Fruit fly (Drosophila melanogaster): ENCODE measurements around the gene COX4.

The COX4 gene

DNA sequence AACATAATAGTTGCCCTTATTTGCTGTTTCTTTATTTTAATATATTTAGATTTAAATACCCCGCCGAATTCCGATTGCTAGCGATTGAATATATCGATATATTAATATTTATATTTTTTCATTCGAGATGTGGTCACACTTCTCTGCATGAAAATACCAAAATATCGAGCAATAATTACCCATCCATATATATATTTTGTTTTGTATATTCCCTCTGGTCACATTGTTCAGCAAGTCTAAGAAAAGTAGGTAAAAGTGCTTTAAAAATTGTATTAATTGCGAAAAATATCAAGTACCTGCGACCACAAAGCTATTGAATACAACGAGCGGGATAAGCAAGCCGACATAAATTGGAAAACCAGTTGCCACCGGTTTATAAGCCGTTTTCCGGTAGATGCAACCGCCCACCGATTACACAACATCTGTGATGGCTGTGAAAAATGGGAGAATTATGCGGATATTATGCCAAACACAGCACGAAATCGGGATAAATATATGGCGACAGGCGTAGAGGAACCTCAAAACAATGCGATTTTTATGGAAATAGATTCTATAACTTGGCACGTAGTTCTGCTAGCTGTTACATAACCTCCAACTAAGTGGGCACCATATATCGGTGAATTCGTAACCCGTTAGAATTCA is at the start of gene COX4 (continued):
- TF ChIP-seq CG42726 (GFP tag; IDR thresholded peaks at IDR 0.05; ENCODE audit: partially characterized antibody): peak; percentile 74; the same call in 1 of the 2 replicates
- TF ChIP-seq Sry-δ (GFP tag; optimal IDR thresholded peaks at IDR 0.05): peak; percentile 68
- no peak for TF ChIP-seq CG30403 (GFP tag; optimal IDR thresholded peaks at IDR 0.05)
- TF ChIP-seq ssp (GFP tag; IDR thresholded peaks at IDR 0.05): no peak
- TF ChIP-seq Scr (GFP tag; IDR thresholded peaks at IDR 0.05; ENCODE audit: partially characterized antibody): peak; percentile 73
- peak; percentile 57; the same call in 2 of the 3 replicates for TF ChIP-seq CG7963 (GFP tag; IDR thresholded peaks at IDR 0.05; ENCODE audit: partially characterized antibody)
- no peak for TF ChIP-seq CG1832 (GFP tag; optimal IDR thresholded peaks at IDR 0.05)
- TF ChIP-seq CG6689 (GFP tag; IDR thresholded peaks at IDR 0.05): no peak
- TF ChIP-seq CG32532 (GFP tag; IDR thresholded peaks at IDR 0.05): no peak
- no peak for TF ChIP-seq jumu (GFP tag; optimal IDR thresholded peaks at IDR 0.05)
- TF ChIP-seq Hr3 (GFP tag; optimal IDR thresholded peaks at IDR 0.05): no peak
- no peak for TF ChIP-seq odd (GFP tag; optimal IDR thresholded peaks at IDR 0.05)
- no peak for TF ChIP-seq CG18599 (GFP tag; optimal IDR thresholded peaks at IDR 0.05)
- no peak for TF ChIP-seq CG13775 (GFP tag; optimal IDR thresholded peaks at IDR 0.05)
- no peak for TF ChIP-seq CG4820 (GFP tag; optimal IDR thresholded peaks at IDR 0.05)
- no peak for TF ChIP-seq CG8359 (GFP tag; optimal IDR thresholded peaks at IDR 0.05; ENCODE audit: borderline replicate concordance)
- no peak for TF ChIP-seq CG1529 (GFP tag; optimal IDR thresholded peaks at IDR 0.05)
- no peak for TF ChIP-seq CG11560 (tag; IDR thresholded peaks at IDR 0.05)
- TF ChIP-seq tap (tag; optimal IDR thresholded peaks at IDR 0.05): peak; percentile 13
- TF ChIP-seq ind (GFP tag; optimal IDR thresholded peaks at IDR 0.05): no peak
- peak; percentile 40 for TF ChIP-seq Lhr (GFP tag; optimal IDR thresholded peaks at IDR 0.05)
- TF ChIP-seq inv (GFP tag; IDR thresholded peaks at IDR 0.05; ENCODE audit: partially characterized antibody): peak; percentile 58
- peak; percentile 26 for TF ChIP-seq B-H2 (GFP tag; optimal IDR thresholded peaks at IDR 0.05)
- TF ChIP-seq rib (GFP tag; IDR thresholded peaks at IDR 0.05): no peak
- TF ChIP-seq CG10565 (GFP tag; optimal IDR thresholded peaks at IDR 0.05): no peak
- TF ChIP-seq zfh1 (GFP tag; IDR thresholded peaks at IDR 0.05): no peak
- TF ChIP-seq Usf (GFP tag; optimal IDR thresholded peaks at IDR 0.05): no peak
- TF ChIP-seq CG5245 (GFP tag; optimal IDR thresholded peaks at IDR 0.05): no peak
- no peak for TF ChIP-seq CG12071 (GFP tag; optimal IDR thresholded peaks at IDR 0.05)
- no peak for TF ChIP-seq slbo (GFP tag; IDR thresholded peaks at IDR 0.05)
- no peak for TF ChIP-seq CG8388 (GFP tag; optimal IDR thresholded peaks at IDR 0.05)
- TF ChIP-seq CG9437 (GFP tag; optimal IDR thresholded peaks at IDR 0.05): no peak
- no peak for TF ChIP-seq HLHmδ (GFP tag; optimal IDR thresholded peaks at IDR 0.05)
- no peak for TF ChIP-seq CG4854 (GFP tag; optimal IDR thresholded peaks at IDR 0.05)
- TF ChIP-seq sens (GFP tag): peak; percentile 2
- TF ChIP-seq Poxn (GFP tag; IDR thresholded peaks at IDR 0.05): no peak
- TF ChIP-seq scrt (GFP tag; optimal IDR thresholded peaks at IDR 0.05): no peak
- no peak for TF ChIP-seq Hey (tag; optimal IDR thresholded peaks at IDR 0.05)
- TF ChIP-seq CG15269 (tag; optimal IDR thresholded peaks at IDR 0.05): no peak
- no peak for TF ChIP-seq CG13296 (GFP tag; optimal IDR thresholded peaks at IDR 0.05)
- no peak for TF ChIP-seq crp (GFP tag; optimal IDR thresholded peaks at IDR 0.05)
- no peak for TF ChIP-seq Xbp1 (GFP tag; optimal IDR thresholded peaks at IDR 0.05)
- TF ChIP-seq gt (GFP tag; IDR thresholded peaks at IDR 0.05): no peak
- TF ChIP-seq CG3847 (GFP tag; IDR thresholded peaks at IDR 0.05): no peak
- no peak for TF ChIP-seq Atf3 (GFP tag; optimal IDR thresholded peaks at IDR 0.05)
- no peak for TF ChIP-seq HmgD (GFP tag; optimal IDR thresholded peaks at IDR 0.05)
- TF ChIP-seq ttk (GFP tag; IDR thresholded peaks at IDR 0.05): no peak
- TF ChIP-seq Adf1 (GFP tag; IDR thresholded peaks at IDR 0.05): no peak
- no peak for TF ChIP-seq Sin3A (optimal IDR thresholded peaks at IDR 0.05)
- TF ChIP-seq CG2199 (GFP tag; IDR thresholded peaks at IDR 0.05): no peak
- no peak for TF ChIP-seq CG17912 (GFP tag; optimal IDR thresholded peaks at IDR 0.05)
